Worm (Caenorhabditis elegans): Measurements from ENCODE around the gene lips-9.

DNA sequence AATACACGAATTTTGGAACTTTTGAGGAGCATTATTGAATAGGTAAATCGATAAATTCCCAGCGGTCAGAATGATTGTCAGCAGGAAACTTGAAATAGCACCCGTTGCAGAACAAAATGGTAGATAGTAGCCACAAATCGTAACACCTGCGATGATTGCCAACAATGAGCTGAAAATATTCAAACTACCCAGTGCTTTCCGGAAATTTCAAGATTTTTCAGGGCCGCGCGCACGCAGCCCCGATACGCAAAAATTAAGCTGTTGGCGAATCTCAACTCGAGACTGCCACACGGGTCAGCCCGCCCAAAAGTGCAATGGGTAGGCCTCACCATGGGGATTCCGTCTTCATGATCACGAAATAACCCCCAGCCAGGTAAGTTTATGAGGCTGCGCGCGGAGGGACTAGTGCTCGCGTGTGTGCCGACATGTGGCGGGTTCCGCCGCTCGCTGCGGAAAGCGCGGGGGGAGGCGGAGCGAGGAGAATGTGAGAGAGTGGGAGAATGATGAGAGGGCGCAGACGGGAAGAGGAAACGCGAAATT is 9.5 kb upstream of the lips-9 start:
- TF ChIP-seq pbrm-1 (GFP tag; IDR thresholded peaks at IDR 0.05) (peak; percentile 99), unc-62 (GFP tag; optimal IDR thresholded peaks at IDR 0.05) (peak; percentile 5), ama-1 (optimal IDR thresholded peaks at IDR 0.05) (peak; percentile 100), ama-1 (GFP tag; optimal IDR thresholded peaks at IDR 0.05) (peak; percentile 71 to 77), hsf-1 (GFP tag; IDR thresholded peaks at IDR 0.05) (peak; percentile 96), hlh-26 (GFP tag; conservative IDR thresholded peaks at IDR 0.05) (0 out of 2 replicates have a peak, but pooled peaks have one; percentile 72), him-1 (tag; optimal IDR thresholded peaks at IDR 0.05) (peak; percentile 95), lin-40 (tag; optimal IDR thresholded peaks at IDR 0.05) (peak; percentile 97)
